Fruit fly (Drosophila melanogaster) whole organism, adult: Measurements from ENCODE around the gene lgs.
"Not testable (repeated sequence)": the region's sequence is repeated elsewhere in the genome, so short reads cannot be mapped to it uniquely, and the experiment has no call there.

ENCODE experiments used
- CG11617 ChIP-seq: fragments of 200-800 bp; sonication (Bioruptor generic); optimal IDR thresholded peaks from 2 replicates; lab custom pipeline; 2017; ENCODE audit warnings: mild to moderate bottlenecking, missing biosample characterization, missing genetic modification reagents, missing genetic modification characterization
- CG7101 ChIP-seq: fragments of 200-800 bp; sonication (Bioruptor generic); optimal IDR thresholded peaks from 2 replicates; lab custom pipeline; 2018; ENCODE audit warnings: missing biosample characterization, mild to moderate bottlenecking, missing genetic modification characterization, moderate library complexity
- pad ChIP-seq: fragments of 200-800 bp; sonication (Bioruptor generic); optimal IDR thresholded peaks from 3 replicates; lab custom pipeline; 2017; ENCODE audit warnings: missing biosample characterization, missing genetic modification characterization, mild to moderate bottlenecking, moderate library complexity, missing genetic modification reagents

dm6 chr4:415428-415911 is 28.2 kb downstream of the lgs start:
- TF ChIP-seq CG11617; CG7101 (tag; lab: Kevin White, UChicago): not testable (repeated sequence)
- TF ChIP-seq pad, result peak; percentile 47
